Worm (Caenorhabditis elegans) whole organism, L4/young adult: ENCODE results near the gene gst-41.

Experiments
- W03F9.2 ChIP-seq: fragments of 150-350 bp; optimal IDR thresholded peaks from 2 replicates; lab custom pipeline; 2014; ENCODE audit warnings: missing biosample characterization, missing genetic modification characterization
- dao-5 ChIP-seq: sonication (generic microtip); optimal IDR thresholded peaks from 2 replicates; lab custom pipeline; 2016; ENCODE audit warnings: missing genotype, missing genetic modification characterization, moderate library complexity, missing compliant biosample characterization
- him-1 ChIP-seq: sonication (generic microtip); optimal IDR thresholded peaks from 2 replicates; lab custom pipeline; 2016; ENCODE audit warnings: missing genotype, missing genetic modification reagents, missing genetic modification characterization, missing compliant biosample characterization

ce11 chrV:7439807-7440206, 40.7 kb upstream of the gst-41 start, which contains the start of gene try-13:
- TF ChIP-seq him-1 (tag; lab: Kevin White, UChicago) (no peak), W03F9.2 (tag; lab: Kevin White, UChicago) (no peak), dao-5 (tag; lab: Kevin White, UChicago) (no peak)
